Fruit fly (Drosophila melanogaster) whole organism, pupa: ENCODE results near the gene CG42780.

Source experiments
- CG10348 ChIP-seq: fragments of 200-800 bp; sonication (Bioruptor generic); IDR thresholded peaks from 2 replicates; pipeline ENCODE4 v1.3.6; 2022; ENCODE audit warnings: missing biosample characterization, missing genetic modification characterization
- CG13204 ChIP-seq: fragments of 200-800 bp; sonication (Bioruptor generic); optimal IDR thresholded peaks from 2 replicates; lab custom pipeline; 2018; ENCODE audit warnings: missing biosample characterization, mild to moderate bottlenecking, missing genetic modification characterization, moderate library complexity
- CG15710 ChIP-seq: fragments of 200-800 bp; sonication (Bioruptor generic); optimal IDR thresholded peaks from 2 replicates; lab custom pipeline; 2018; ENCODE audit warnings: missing biosample characterization, mild to moderate bottlenecking, missing genetic modification characterization, moderate library complexity
- CG17806 ChIP-seq: fragments of 200-800 bp; sonication (Bioruptor generic); optimal IDR thresholded peaks from 2 replicates; lab custom pipeline; 2018; ENCODE audit warnings: missing biosample characterization, mild to moderate bottlenecking, missing genetic modification characterization, moderate library complexity
- CG8159 ChIP-seq: fragments of 200-800 bp; sonication (Bioruptor generic); optimal IDR thresholded peaks from 3 replicates; lab custom pipeline; 2018; ENCODE audit warnings: missing biosample characterization, mild to moderate bottlenecking, missing genetic modification characterization, moderate library complexity
- CG9948 ChIP-seq: fragments of 200-800 bp; sonication (Bioruptor generic); optimal IDR thresholded peaks from 2 replicates; lab custom pipeline; 2018; ENCODE audit warnings: missing biosample characterization, mild to moderate bottlenecking, missing genetic modification characterization, moderate library complexity
- D1 ChIP-seq: fragments of 200-800 bp; sonication (Bioruptor generic); optimal IDR thresholded peaks from 2 replicates; lab custom pipeline; 2018; ENCODE audit warnings: missing biosample characterization, mild to moderate bottlenecking, missing genetic modification characterization, moderate library complexity
- EcR ChIP-seq: fragments of 200-800 bp; sonication (Bioruptor generic); optimal IDR thresholded peaks from 3 replicates; lab custom pipeline; 2019; ENCODE audit warnings: missing biosample characterization, missing genetic modification characterization, mild to moderate bottlenecking, moderate library complexity, missing genetic modification reagents
- Ets98B ChIP-seq: fragments of 200-800 bp; sonication (Bioruptor generic); IDR thresholded peaks from 2 replicates; pipeline ENCODE4 v1.3.6; 2022; ENCODE audit warnings: missing biosample characterization, missing genetic modification characterization
- Pif1A ChIP-seq: fragments of 200-800 bp; sonication (Bioruptor generic); optimal IDR thresholded peaks from 3 replicates; lab custom pipeline; 2016; ENCODE audit warnings: missing biosample characterization, missing genetic modification characterization
- Pif1B ChIP-seq: fragments of 200-800 bp; sonication (Bioruptor generic); optimal IDR thresholded peaks from 3 replicates; lab custom pipeline; 2016; ENCODE audit warnings: missing biosample characterization, missing genetic modification characterization
- fd96Ca ChIP-seq: fragments of 200-800 bp; sonication (Bioruptor generic); IDR thresholded peaks from 3 replicates; pipeline ENCODE4 v1.3.6; 2022; ENCODE audit warnings: missing biosample characterization, missing genetic modification characterization
- gl ChIP-seq: fragments of 200-800 bp; sonication (Bioruptor generic); optimal IDR thresholded peaks from 2 replicates; lab custom pipeline; 2018; ENCODE audit warnings: missing biosample characterization, mild to moderate bottlenecking, missing genetic modification characterization

DNA sequence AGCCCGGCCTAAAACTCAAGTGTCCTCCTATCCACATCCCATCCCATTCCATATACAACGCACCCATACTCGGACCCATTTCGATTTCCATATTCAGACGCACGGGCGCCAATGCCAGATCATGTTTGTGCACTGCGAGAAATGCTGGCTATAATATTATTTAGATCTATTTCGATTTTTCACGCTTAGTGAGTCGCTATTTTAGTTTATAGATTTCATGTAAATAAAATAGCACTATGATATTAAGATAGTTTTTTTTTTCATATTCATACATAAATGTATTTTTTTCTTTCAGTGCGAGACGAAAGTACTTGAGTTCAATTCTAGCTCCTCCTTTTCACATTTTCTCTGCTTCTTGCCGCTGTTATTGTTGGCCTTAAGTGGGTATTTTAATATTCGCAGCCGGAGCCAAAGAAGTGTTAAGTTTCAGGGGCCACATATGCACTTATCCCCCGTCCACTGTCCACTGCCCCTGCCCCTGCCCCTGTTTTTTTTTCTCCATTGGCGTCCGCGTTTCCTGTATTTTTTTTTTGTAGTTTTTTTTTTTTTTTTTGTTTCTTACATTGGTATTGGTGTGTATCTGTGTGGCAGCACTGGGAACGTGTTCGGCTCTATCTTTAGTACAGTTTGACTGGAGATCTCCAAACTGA is 40.0 kb downstream of the CG42780 start:
- TF ChIP-seq Pif1B (GFP tag; lab: Kevin White, UChicago): peak; percentile 82
- TF ChIP-seq CG17806 (tag; lab: Kevin White, UChicago): peak; percentile 76
- TF ChIP-seq CG10348: no peak
- peak; percentile 77 for TF ChIP-seq CG9948 (tag; lab: Kevin White, UChicago)
- peak; percentile 83 for TF ChIP-seq CG15710 (tag; lab: Kevin White, UChicago)
- peak; percentile 1 for TF ChIP-seq D1
- peak; percentile 86 for TF ChIP-seq CG8159
- TF ChIP-seq Ets98B (GFP tag; lab: Robert Waterston, UW): peak; percentile 59
- 0 out of 3 replicates have a peak, but pooled peaks have one; percentile 47 for TF ChIP-seq fd96Ca (GFP tag; lab: Robert Waterston, UW)
- peak; percentile 36 for TF ChIP-seq gl (tag; lab: Kevin White, UChicago)
- TF ChIP-seq EcR (GFP tag; lab: Kevin White, UChicago): no peak
- peak; percentile 73 for TF ChIP-seq Pif1A
- peak; percentile 60 for TF ChIP-seq CG13204
